Worm (Caenorhabditis elegans): ENCODE data around the gene C17H12.10.

C17H12.10 gene

ce11 chrIV:6842470-6843008, 35.9 kb downstream of the C17H12.10 start, which contains the start of gene lip-1 (continued):
- no peak for TF ChIP-seq hrde-1 (tag; optimal IDR thresholded peaks at IDR 0.05; ENCODE audit: borderline replicate concordance)
- peak; percentile 94 for TF ChIP-seq madf-8 (GFP tag; conservative IDR thresholded peaks at IDR 0.05)
- TF ChIP-seq lsl-1 (GFP tag; optimal IDR thresholded peaks at IDR 0.05) = peak; percentile 90
- no peak for TF ChIP-seq somi-1 (GFP tag; optimal IDR thresholded peaks at IDR 0.05)
- no peak for TF ChIP-seq cebp-1 (GFP tag; IDR thresholded peaks at IDR 0.05)
- no peak for TF ChIP-seq cebp-1 (tag; optimal IDR thresholded peaks at IDR 0.05)
- no peak for TF ChIP-seq F57C9.4 (tag; optimal IDR thresholded peaks at IDR 0.05)
- no peak for TF ChIP-seq tbx-9 (tag; optimal IDR thresholded peaks at IDR 0.05; ENCODE audit: borderline replicate concordance)
- peak; percentile 50 for TF ChIP-seq lin-54 (GFP tag; optimal IDR thresholded peaks at IDR 0.05)
- TF ChIP-seq F22D6.2 (tag; optimal IDR thresholded peaks at IDR 0.05) = no peak
- TF ChIP-seq xnd-1 (tag; optimal IDR thresholded peaks at IDR 0.05) = peak; percentile 69
- TF ChIP-seq hsf-1 (GFP tag; IDR thresholded peaks at IDR 0.05) = peak; percentile 70; the same call in 1 of the 2 replicates
- TF ChIP-seq egl-44 (GFP tag; IDR thresholded peaks at IDR 0.05) = no peak
- TF ChIP-seq F33H1.4 (GFP tag; IDR thresholded peaks at IDR 0.05) = peak; percentile 72
- peak; percentile 95 for TF ChIP-seq madf-6 (GFP tag; IDR thresholded peaks at IDR 0.05)
- TF ChIP-seq hlh-12 (tag; optimal IDR thresholded peaks at IDR 0.05) = no peak
- TF ChIP-seq atf-7 (tag; optimal IDR thresholded peaks at IDR 0.05) = no peak
- peak; percentile 28; the same call in 1 of the 2 replicates for TF ChIP-seq B0019.2 (GFP tag; conservative IDR thresholded peaks at IDR 0.05)
- peak; percentile 22 for TF ChIP-seq snpc-3.4 (tag; optimal IDR thresholded peaks at IDR 0.05)
- peak; percentile 82 for TF ChIP-seq Y95B8A.8 (GFP tag; IDR thresholded peaks at IDR 0.05)
- no peak for TF ChIP-seq pha-4 (tag; optimal IDR thresholded peaks at IDR 0.05)
- no peak for TF ChIP-seq nfya-2 (GFP tag; IDR thresholded peaks at IDR 0.05)
- peak; percentile 93 for TF ChIP-seq efl-1 (GFP tag; optimal IDR thresholded peaks at IDR 0.05)
- TF ChIP-seq snpc-4 (GFP tag; optimal IDR thresholded peaks at IDR 0.05) = peak; percentile 46
- TF ChIP-seq snpc-4 (tag; optimal IDR thresholded peaks at IDR 0.05) = peak in 3 of 4 experiments; percentile 33 to 77 (median 68)
- TF ChIP-seq nfyb-1 (GFP tag; IDR thresholded peaks at IDR 0.05) = no peak
- no peak for TF ChIP-seq ztf-25 (GFP tag; IDR thresholded peaks at IDR 0.05)
- no peak for TF ChIP-seq Y79H2A.3 (GFP tag; conservative IDR thresholded peaks at IDR 0.05)
- no peak for TF ChIP-seq tlf-1 (GFP tag; optimal IDR thresholded peaks at IDR 0.05)
- no peak for TF ChIP-seq B0261.1 (tag; optimal IDR thresholded peaks at IDR 0.05)
- no peak for TF ChIP-seq attf-6 (GFP tag; IDR thresholded peaks at IDR 0.05)
- no peak for TF ChIP-seq ztf-26 (tag; optimal IDR thresholded peaks at IDR 0.05)
- TF ChIP-seq D2030.7 (GFP tag; IDR thresholded peaks at IDR 0.05) = peak; percentile 74
- peak; percentile 38 for TF ChIP-seq tbp1 (GFP tag; optimal IDR thresholded peaks at IDR 0.05)
- TF ChIP-seq rpc-1 (optimal IDR thresholded peaks at IDR 0.05) = no peak
- TF ChIP-seq rpc-1 (tag; optimal IDR thresholded peaks at IDR 0.05) = no peak

- TF ChIP-seq rcor-1 (GFP tag; IDR thresholded peaks at IDR 0.05) = no peak
- no peak for TF ChIP-seq madf-8 (GFP tag; conservative IDR thresholded peaks at IDR 0.05)
- no peak for TF ChIP-seq D2030.7 (GFP tag; IDR thresholded peaks at IDR 0.05)
- no peak for TF ChIP-seq Y95B8A.8 (GFP tag; IDR thresholded peaks at IDR 0.05)
- TF ChIP-seq chd-7 (tag; optimal IDR thresholded peaks at IDR 0.05) = no peak
- TF ChIP-seq F39B2.1 (GFP tag; IDR thresholded peaks at IDR 0.05) = no peak
- TF ChIP-seq snpc-3.4 (tag; optimal IDR thresholded peaks at IDR 0.05) = no peak
- TF ChIP-seq tbp1 (GFP tag; optimal IDR thresholded peaks at IDR 0.05) = no peak
- no peak for TF ChIP-seq egl-18 (GFP tag; IDR thresholded peaks at IDR 0.05)
- no peak for TF ChIP-seq egl-44 (GFP tag; IDR thresholded peaks at IDR 0.05)
- TF ChIP-seq let-607 (tag; optimal IDR thresholded peaks at IDR 0.05) = no peak
- TF ChIP-seq attf-6 (GFP tag; IDR thresholded peaks at IDR 0.05) = no peak
- no peak for TF ChIP-seq T07F8.4 (tag; optimal IDR thresholded peaks at IDR 0.05)
- TF ChIP-seq F37B4.10 (GFP tag; IDR thresholded peaks at IDR 0.05) = no peak
Measured at ce11 chrIV:6852727-6853126, 46.1 kb downstream of the C17H12.10 start.
